Worm (Caenorhabditis elegans): ENCODE measurements around the gene ZK892.4.

DNA sequence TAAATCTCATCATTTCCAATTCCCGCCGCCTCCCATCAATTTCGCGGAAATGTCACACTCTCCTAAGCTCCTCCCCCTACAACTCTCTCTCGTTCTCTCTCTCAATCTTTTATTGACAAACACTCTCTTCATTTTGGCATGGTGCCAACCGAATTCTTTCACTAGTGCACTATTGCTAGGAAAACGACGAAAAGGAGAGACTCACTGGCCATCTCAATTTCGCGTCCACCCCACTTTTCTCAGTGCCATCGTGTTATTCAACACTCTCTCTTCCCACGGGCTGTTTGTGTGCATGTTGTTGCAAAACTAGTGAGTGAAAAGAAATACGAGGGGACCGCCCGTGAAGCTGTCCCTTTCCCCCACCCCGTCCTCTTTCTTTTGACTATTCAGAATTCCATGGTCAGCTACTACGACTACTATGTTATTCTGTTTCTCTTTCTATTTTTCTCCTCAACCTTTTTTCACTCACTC lies 21.5 kb upstream of the ZK892.4 start:
- no peak for TF ChIP-seq pes-1 (GFP tag; IDR thresholded peaks at IDR 0.05)
- TF ChIP-seq flt-1 (GFP tag; IDR thresholded peaks at IDR 0.05): no peak
- TF ChIP-seq hmg-4 (GFP tag; optimal IDR thresholded peaks at IDR 0.05): peak; percentile 47
- TF ChIP-seq scrt-1 (GFP tag; IDR thresholded peaks at IDR 0.05): no peak
- TF ChIP-seq ama-1 (optimal IDR thresholded peaks at IDR 0.05): no peak
- TF ChIP-seq ets-7 (tag; optimal IDR thresholded peaks at IDR 0.05): no peak
- no peak for TF ChIP-seq hmbx-1 (tag; optimal IDR thresholded peaks at IDR 0.05)
- TF ChIP-seq ceh-36 (tag; optimal IDR thresholded peaks at IDR 0.05): no peak
- no peak for TF ChIP-seq tra-4 (tag; optimal IDR thresholded peaks at IDR 0.05)
- no peak for TF ChIP-seq B0310.2 (tag; optimal IDR thresholded peaks at IDR 0.05)
- no peak for TF ChIP-seq aly-1 (tag; optimal IDR thresholded peaks at IDR 0.05)
- peak; percentile 49 for TF ChIP-seq F13C5.2 (tag; optimal IDR thresholded peaks at IDR 0.05)
- TF ChIP-seq tbx-11 (GFP tag; IDR thresholded peaks at IDR 0.05): no peak
- no peak for TF ChIP-seq ceh-13 (GFP tag; optimal IDR thresholded peaks at IDR 0.05)

All from whole organism, early embryonic.